Fruit fly (Drosophila melanogaster) whole organism, embryonic: ENCODE measurements around the gene Cht5.

Experiments
- Adf1 ChIP-seq: fragments of 200-800 bp; sonication (Bioruptor generic); IDR thresholded peaks from 2 replicates; pipeline ENCODE4 v1.3.6; 2022; ENCODE audit warnings: missing biosample characterization, missing genetic modification characterization
- Antp ChIP-seq: fragments of 200-800 bp; sonication (Bioruptor generic); optimal IDR thresholded peaks from 3 replicates; lab custom pipeline; 2016; ENCODE audit warnings: missing biosample characterization, missing genetic modification characterization
- Atf6 ChIP-seq: fragments of 200-800 bp; sonication (Bioruptor generic); IDR thresholded peaks from 2 replicates; pipeline ENCODE4 v1.3.6; 2022; ENCODE audit warnings: missing biosample characterization, missing genetic modification characterization
- B-H2 ChIP-seq: fragments of 200-800 bp; sonication (Bioruptor generic); optimal IDR thresholded peaks from 2 replicates; lab custom pipeline; 2018; ENCODE audit warnings: missing biosample characterization, mild to moderate bottlenecking, missing genetic modification characterization
- Blimp-1 ChIP-seq: fragments of 200-800 bp; sonication (Bioruptor generic); optimal IDR thresholded peaks from 3 replicates; lab custom pipeline; 2018; ENCODE audit warnings: missing biosample characterization, missing genetic modification characterization, mild to moderate bottlenecking, moderate library complexity, missing genetic modification reagents
- CG10654 ChIP-seq: fragments of 200-800 bp; sonication (Bioruptor generic); optimal IDR thresholded peaks from 2 replicates; lab custom pipeline; 2016; ENCODE audit warnings: missing biosample characterization, missing genetic modification characterization
- CG11504 ChIP-seq: fragments of 200-800 bp; sonication (Bioruptor generic); optimal IDR thresholded peaks from 3 replicates; lab custom pipeline; 2019; ENCODE audit warnings: missing biosample characterization, mild to moderate bottlenecking, missing genetic modification characterization, moderate library complexity
- CG11696 ChIP-seq: fragments of 200-800 bp; sonication (Bioruptor generic); IDR thresholded peaks from 2 replicates; pipeline ENCODE4 v1.3.6; 2022; ENCODE audit warnings: missing biosample characterization, missing genetic modification characterization
- CG12299 ChIP-seq: fragments of 200-800 bp; sonication (Bioruptor generic); optimal IDR thresholded peaks from 2 replicates; lab custom pipeline; 2018; ENCODE audit warnings: missing biosample characterization, mild to moderate bottlenecking, missing genetic modification characterization
- CG12659 ChIP-seq: fragments of 200-800 bp; sonication (Bioruptor generic); optimal IDR thresholded peaks from 3 replicates; lab custom pipeline; 2017; ENCODE audit warnings: mild to moderate bottlenecking, missing biosample characterization, missing genetic modification reagents, missing genetic modification characterization
- CG13296 ChIP-seq: fragments of 200-800 bp; sonication (Bioruptor generic); optimal IDR thresholded peaks from 3 replicates; lab custom pipeline; 2018; ENCODE audit warnings: missing biosample characterization, mild to moderate bottlenecking, missing genetic modification characterization
- CG13894 ChIP-seq: fragments of 200-800 bp; sonication (Bioruptor generic); optimal IDR thresholded peaks from 3 replicates; lab custom pipeline; 2018; ENCODE audit warnings: missing biosample characterization, mild to moderate bottlenecking, missing genetic modification characterization, moderate library complexity
- CG14710 ChIP-seq: fragments of 200-800 bp; sonication (Bioruptor generic); optimal IDR thresholded peaks from 3 replicates; lab custom pipeline; 2019; ENCODE audit warnings: missing biosample characterization, mild to moderate bottlenecking, missing genetic modification characterization, moderate library complexity
- CG15011 ChIP-seq: fragments of 200-800 bp; sonication (Bioruptor generic); optimal IDR thresholded peaks from 3 replicates; lab custom pipeline; 2018; ENCODE audit warnings: missing biosample characterization, mild to moderate bottlenecking, missing genetic modification characterization
- CG15601 ChIP-seq: fragments of 200-800 bp; sonication (Bioruptor generic); optimal IDR thresholded peaks from 3 replicates; lab custom pipeline; 2019; ENCODE audit warnings: missing biosample characterization, mild to moderate bottlenecking, missing genetic modification characterization, moderate library complexity
- CG1647 ChIP-seq: fragments of 200-800 bp; sonication (Bioruptor generic); optimal IDR thresholded peaks from 3 replicates; lab custom pipeline; 2016; ENCODE audit warnings: missing biosample characterization, missing genetic modification characterization
- CG17186 ChIP-seq: fragments of 200-800 bp; sonication (Bioruptor generic); optimal IDR thresholded peaks from 3 replicates; lab custom pipeline; 2017; ENCODE audit warnings: missing biosample characterization, missing genetic modification reagents, missing genetic modification characterization
- CG1792 ChIP-seq: fragments of 200-800 bp; sonication (Bioruptor generic); optimal IDR thresholded peaks from 2 replicates; lab custom pipeline; 2016; ENCODE audit warnings: missing biosample characterization, missing genetic modification characterization
- CG18599 ChIP-seq: fragments of 200-800 bp; sonication (Bioruptor generic); optimal IDR thresholded peaks from 3 replicates; lab custom pipeline; 2017; ENCODE audit warnings: missing biosample characterization, missing genetic modification characterization, mild to moderate bottlenecking, moderate library complexity, missing genetic modification reagents
- CG4282 ChIP-seq: fragments of 200-800 bp; sonication (Bioruptor generic); optimal IDR thresholded peaks from 2 replicates; lab custom pipeline; 2016; ENCODE audit warnings: missing biosample characterization, missing genetic modification characterization
- CG4617 ChIP-seq: fragments of 200-800 bp; sonication (Bioruptor generic); optimal IDR thresholded peaks from 3 replicates; lab custom pipeline; 2016; ENCODE audit warnings: missing biosample characterization, missing genetic modification characterization, borderline replicate concordance
- CG6175 ChIP-seq: fragments of 200-800 bp; sonication (Bioruptor generic); IDR thresholded peaks from 3 replicates; pipeline ENCODE4 v1.3.6; 2022; ENCODE audit warnings: missing biosample characterization, missing genetic modification characterization
- CG6765 ChIP-seq: fragments of 200-800 bp; sonication (Bioruptor generic); optimal IDR thresholded peaks from 3 replicates; lab custom pipeline; 2017; ENCODE audit warnings: missing biosample characterization, mild to moderate bottlenecking, missing genetic modification characterization
- CG6813 ChIP-seq: fragments of 200-800 bp; sonication (Bioruptor generic); optimal IDR thresholded peaks from 2 replicates; lab custom pipeline; 2017; ENCODE audit warnings: missing biosample characterization, missing genetic modification characterization, mild to moderate bottlenecking, moderate library complexity, missing genetic modification reagents
- CG7786 ChIP-seq: fragments of 200-800 bp; sonication (Bioruptor generic); optimal IDR thresholded peaks from 2 replicates; lab custom pipeline; 2016; ENCODE audit warnings: missing biosample characterization, missing genetic modification characterization
- CG8924 ChIP-seq: fragments of 200-800 bp; optimal IDR thresholded peaks from 3 replicates; lab custom pipeline; 2019; ENCODE audit warnings: missing biosample characterization, mild to moderate bottlenecking, missing genetic modification characterization, moderate library complexity
- CG8944 ChIP-seq: fragments of 200-800 bp; sonication (Bioruptor generic); optimal IDR thresholded peaks from 3 replicates; lab custom pipeline; 2016; ENCODE audit warnings: missing biosample characterization, missing genetic modification characterization
- D19B ChIP-seq: fragments of 200-800 bp; sonication (Bioruptor generic); optimal IDR thresholded peaks from 2 replicates; lab custom pipeline; 2017; ENCODE audit warnings: missing biosample characterization, mild to moderate bottlenecking, missing genetic modification characterization
- Dp ChIP-seq: fragments of 200-800 bp; sonication (Bioruptor generic); optimal IDR thresholded peaks from 2 replicates; lab custom pipeline; 2018; ENCODE audit warnings: missing biosample characterization, mild to moderate bottlenecking, missing genetic modification characterization, moderate library complexity
- Gug ChIP-seq: fragments of 200-800 bp; sonication (Bioruptor generic); IDR thresholded peaks from 4 replicates; pipeline ENCODE4 v1.3.6; 2022; ENCODE audit warnings: missing biosample characterization, missing genetic modification characterization
- Hr51 ChIP-seq, 2 experiments: fragments of 200-800 bp; sonication (Bioruptor generic); optimal IDR thresholded peaks; 2 replicates in 1 of 2; 3 replicates in 1 of 2; lab custom pipeline; 2016 to 2018; ENCODE audit warnings: missing biosample characterization in 2 of 2, missing genetic modification characterization in 2 of 2, mild to moderate bottlenecking in 1 of 2, moderate library complexity in 1 of 2
- Poxn ChIP-seq: fragments of 200-800 bp; sonication (Bioruptor generic); IDR thresholded peaks from 2 replicates; pipeline ENCODE4 v1.3.6; 2022; ENCODE audit warnings: missing biosample characterization, missing genetic modification characterization
- Rx ChIP-seq: fragments of 200-800 bp; sonication (Bioruptor generic); IDR thresholded peaks from 2 replicates; pipeline ENCODE4 v1.3.6; 2022; ENCODE audit warnings: missing biosample characterization, missing genetic modification characterization
- Side ChIP-seq: fragments of 200-800 bp; sonication (Bioruptor generic); optimal IDR thresholded peaks from 2 replicates; lab custom pipeline; 2016; ENCODE audit warnings: missing biosample characterization, missing genetic modification characterization
- Sox102F ChIP-seq: fragments of 200-800 bp; sonication (Bioruptor generic); optimal IDR thresholded peaks from 2 replicates; lab custom pipeline; 2018; ENCODE audit warnings: missing biosample characterization, mild to moderate bottlenecking, missing genetic modification characterization, moderate library complexity
- abd-A ChIP-seq: fragments of 200-800 bp; sonication (Bioruptor generic); optimal IDR thresholded peaks from 3 replicates; lab custom pipeline; 2019; ENCODE audit warnings: missing biosample characterization, mild to moderate bottlenecking, missing genetic modification characterization, moderate library complexity
- ash1 ChIP-seq: fragments of 200-800 bp; sonication (Bioruptor generic); optimal IDR thresholded peaks from 2 replicates; lab custom pipeline; 2018; ENCODE audit warnings: missing biosample characterization, mild to moderate bottlenecking, missing genetic modification characterization
- cg ChIP-seq: fragments of 200-800 bp; sonication (Bioruptor generic); optimal IDR thresholded peaks from 3 replicates; lab custom pipeline; 2019; ENCODE audit warnings: missing biosample characterization, mild to moderate bottlenecking, missing genetic modification characterization, moderate library complexity
- crc ChIP-seq: fragments of 200-800 bp; sonication (Bioruptor generic); optimal IDR thresholded peaks from 2 replicates; lab custom pipeline; 2016; ENCODE audit warnings: missing biosample characterization, missing genetic modification characterization
- dati ChIP-seq: fragments of 200-800 bp; sonication (Bioruptor generic); IDR thresholded peaks from 2 replicates; pipeline ENCODE4 v1.3.6; 2022; ENCODE audit warnings: missing biosample characterization, missing genetic modification characterization
- dpn ChIP-seq, 2 experiments: fragments of 200-800 bp; sonication (Bioruptor generic); optimal IDR thresholded peaks; 3 replicates each; lab custom pipeline; 2016; ENCODE audit warnings: missing biosample characterization in 2 of 2, missing genetic modification characterization in 2 of 2
- gcm2 ChIP-seq: fragments of 200-800 bp; sonication (Bioruptor generic); optimal IDR thresholded peaks from 2 replicates; lab custom pipeline; 2016; ENCODE audit warnings: missing biosample characterization, missing genetic modification characterization
- h ChIP-seq: fragments of >200 bp; optimal IDR thresholded peaks from 2 replicates; lab custom pipeline; 2017
- jigr1 ChIP-seq: fragments of 200-800 bp; sonication (Bioruptor generic); IDR thresholded peaks from 3 replicates; pipeline ENCODE4 v1.3.6; 2022; ENCODE audit warnings: missing biosample characterization, missing genetic modification characterization
- lov ChIP-seq, 2 experiments: fragments of 200-800 bp in 1 of 2; fragments of >200 bp in 1 of 2; sonication (Bioruptor generic) in 1 of 2; IDR thresholded peaks in 1 of 2; optimal IDR thresholded peaks in 1 of 2; 2 replicates in 1 of 2; 3 replicates in 1 of 2; pipeline versions ENCODE4 v1.3.6 to Lab custom; 2017 to 2022; ENCODE audit warnings: missing biosample characterization in 1 of 2, missing genetic modification characterization in 1 of 2
- repo ChIP-seq: fragments of 200-800 bp; sonication (Bioruptor generic); optimal IDR thresholded peaks from 2 replicates; lab custom pipeline; 2016; ENCODE audit warnings: missing biosample characterization, missing genetic modification characterization
- scrt ChIP-seq: fragments of 200-800 bp; sonication (Bioruptor generic); optimal IDR thresholded peaks from 2 replicates; lab custom pipeline; 2018; ENCODE audit warnings: missing biosample characterization, mild to moderate bottlenecking, missing genetic modification characterization, moderate library complexity
- ttk ChIP-seq: fragments of 200-800 bp; sonication (Bioruptor generic); IDR thresholded peaks from 2 replicates; pipeline ENCODE4 v2.1.2; 2022; ENCODE audit warnings: missing biosample characterization, missing genetic modification characterization
- wek ChIP-seq: fragments of 200-800 bp; sonication (Bioruptor generic); optimal IDR thresholded peaks from 3 replicates; lab custom pipeline; 2018; ENCODE audit warnings: missing biosample characterization, mild to moderate bottlenecking, missing genetic modification characterization, moderate library complexity
- z ChIP-seq: fragments of 200-800 bp; sonication (Bioruptor generic); IDR thresholded peaks from 3 replicates; pipeline ENCODE4 v1.3.6; 2022; ENCODE audit warnings: missing biosample characterization, missing genetic modification characterization

Cht5 gene

dm6 chr3R:13804971-13805603, 37.7 kb downstream of the Cht5 start (continued):
- TF ChIP-seq Atf6 (GFP tag; lab: Robert Waterston, UW) (no peak), Sox102F (GFP tag; lab: Kevin White, UChicago) (no peak), scrt (GFP tag; lab: Kevin White, UChicago) (peak; percentile 19), Hr51 (GFP tag; optimal IDR thresholded peaks at IDR 0.05; lab: Kevin White, UChicago) (peak in 1 of 2 experiments; percentile 25), lov (optimal IDR thresholded peaks at IDR 0.05; lab: Kevin White, UChicago) (no peak), lov (GFP tag; IDR thresholded peaks at IDR 0.05; lab: Robert Waterston, UW) (no peak), CG8924 (tag; lab: Kevin White, UChicago) (peak; percentile 5), ash1 (GFP tag; lab: Kevin White, UChicago) (no peak), CG6813 (GFP tag; lab: Kevin White, UChicago) (no peak), z (GFP tag; lab: Robert Waterston, UW) (no peak), Side (GFP tag; lab: Kevin White, UChicago) (no peak), Rx (GFP tag; lab: Robert Waterston, UW) (no peak), ttk (GFP tag; lab: Robert Waterston, UW) (peak; percentile 6; the same call in 1 of the 2 replicates), CG1792 (GFP tag; lab: Kevin White, UChicago) (no peak), wek (GFP tag; lab: Kevin White, UChicago) (no peak), CG11504 (tag; lab: Kevin White, UChicago) (peak; percentile 50), h (lab: Kevin White, UChicago) (no peak), CG18599 (GFP tag; lab: Kevin White, UChicago) (peak; percentile 17), Antp (GFP tag; lab: Kevin White, UChicago) (no peak), CG14710 (tag; lab: Kevin White, UChicago) (no peak), jigr1 (GFP tag; lab: Robert Waterston, UW) (no peak), repo (no peak), CG12659 (GFP tag; lab: Kevin White, UChicago) (no peak), Dp (GFP tag; lab: Kevin White, UChicago) (no peak), CG15601 (tag; lab: Kevin White, UChicago) (no peak), CG6175 (GFP tag; lab: Robert Waterston, UW) (no peak), CG11696 (GFP tag; lab: Robert Waterston, UW) (no peak), cg (GFP tag; lab: Kevin White, UChicago) (peak; percentile 50), Gug (GFP tag; lab: Robert Waterston, UW) (0 out of 4 replicates have a peak, but pooled peaks have one; percentile 14), CG15011 (GFP tag; lab: Kevin White, UChicago) (no peak), Poxn (GFP tag; lab: Robert Waterston, UW) (no peak), CG6765 (no peak), Adf1 (peak; percentile 68), gcm2 (GFP tag; lab: Kevin White, UChicago) (no peak), dati (GFP tag; lab: Robert Waterston, UW) (no peak), CG10654 (GFP tag; lab: Kevin White, UChicago) (no peak), B-H2 (no peak), CG8944 (no peak), Blimp-1 (GFP tag; lab: Kevin White, UChicago) (no peak), dpn (GFP tag; optimal IDR thresholded peaks at IDR 0.05; lab: Kevin White, UChicago) (no peak), abd-A (peak; percentile 88), CG4617 (GFP tag; lab: Kevin White, UChicago) (no peak), crc (GFP tag; lab: Kevin White, UChicago) (no peak), CG13894 (peak; percentile 23), D19B (GFP tag; lab: Kevin White, UChicago) (peak; percentile 75), CG17186 (GFP tag; lab: Kevin White, UChicago) (no peak), CG12299 (tag; lab: Kevin White, UChicago) (no peak), CG4282 (GFP tag; lab: Kevin White, UChicago) (no peak), CG7786 (no peak), CG1647 (GFP tag; lab: Kevin White, UChicago) (no peak), CG13296 (GFP tag; lab: Kevin White, UChicago) (no peak)
